Worm (Caenorhabditis elegans): Measurements from ENCODE around the gene ZK185.3.

DNA sequence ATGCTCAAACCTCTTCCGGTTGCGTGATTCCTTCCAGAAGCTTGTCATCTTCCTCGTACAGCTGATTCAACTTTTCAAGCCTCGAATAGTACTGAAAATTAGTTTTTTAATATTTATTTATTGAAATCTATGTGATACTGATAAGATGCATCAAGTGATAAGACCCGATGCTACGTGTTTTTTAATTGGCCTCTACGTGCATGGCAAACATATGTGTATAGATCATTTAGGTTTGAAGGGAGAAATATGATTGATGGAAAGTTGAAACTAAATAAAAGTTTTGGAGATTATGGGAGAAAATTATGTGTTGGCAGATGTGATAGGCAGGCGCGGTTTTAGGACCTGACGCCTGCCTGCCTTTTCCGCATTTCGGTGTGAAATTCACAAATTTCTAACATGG lies 14.0 kb upstream of the ZK185.3 start:
- TF ChIP-seq ceh-20 (GFP tag; IDR thresholded peaks at IDR 0.05) (peak; percentile 42; the same call in 1 of the 2 replicates), nhr-41 (GFP tag; IDR thresholded peaks at IDR 0.05) (no peak), R02D3.7 (tag; optimal IDR thresholded peaks at IDR 0.05) (no peak), Y5F2A.4 (GFP tag; optimal IDR thresholded peaks at IDR 0.05) (no peak)

Data from whole organism, L4 larva.